Worm (Caenorhabditis elegans): ENCODE results near the gene old-2.

Gene old-2

ce11 chrII:9888549-9888948 lies 39.2 kb upstream of the old-2 start:
- TF ChIP-seq ekl-4 (GFP tag; IDR thresholded peaks at IDR 0.05) (no peak), snpc-1.3 (tag; optimal IDR thresholded peaks at IDR 0.05; ENCODE audit: insufficient read depth) (no peak), tbx-9 (tag; optimal IDR thresholded peaks at IDR 0.05; ENCODE audit: borderline replicate concordance) (no peak), nfya-2 (GFP tag; IDR thresholded peaks at IDR 0.05) (no peak), B0336.3 (GFP tag; IDR thresholded peaks at IDR 0.05) (no peak), snpc-1.1 (tag; optimal IDR thresholded peaks at IDR 0.05; ENCODE audit: insufficient read depth) (no peak), nfyb-1 (GFP tag; IDR thresholded peaks at IDR 0.05) (no peak), xnd-1 (tag; optimal IDR thresholded peaks at IDR 0.05) (no peak)

- TF ChIP-seq akir-1 (GFP tag; optimal IDR thresholded peaks at IDR 0.05) (no peak), hlh-26 (GFP tag; conservative IDR thresholded peaks at IDR 0.05) (no peak), somi-1 (GFP tag; optimal IDR thresholded peaks at IDR 0.05) (no peak), madf-6 (GFP tag; IDR thresholded peaks at IDR 0.05) (no peak), mes-4 (tag; optimal IDR thresholded peaks at IDR 0.05) (no peak), madf-3 (GFP tag; IDR thresholded peaks at IDR 0.05) (0 out of 2 replicates have a peak, but pooled peaks have one; percentile 12), Y53G8AR.9 (GFP tag; conservative IDR thresholded peaks at IDR 0.05) (peak; percentile 71), ztf-28 (GFP tag; IDR thresholded peaks at IDR 0.05) (no peak), ets-4 (GFP tag; optimal IDR thresholded peaks at IDR 0.05) (no peak), F57A8.1 (GFP tag; optimal IDR thresholded peaks at IDR 0.05) (no peak), ama-1 (optimal IDR thresholded peaks at IDR 0.05) (no peak), ama-1 (GFP tag; optimal IDR thresholded peaks at IDR 0.05) (no peak), repo-1 (tag; optimal IDR thresholded peaks at IDR 0.05) (peak; percentile 67), unc-130 (GFP tag; optimal IDR thresholded peaks at IDR 0.05) (peak; percentile 55), madf-10 (tag; optimal IDR thresholded peaks at IDR 0.05) (peak; percentile 9), egrh-3 (GFP tag; IDR thresholded peaks at IDR 0.05) (no peak), Y53F4B.3 (GFP tag; IDR thresholded peaks at IDR 0.05) (no peak), aptf-2 (GFP tag; conservative IDR thresholded peaks at IDR 0.05) (no peak), atf-7 (tag; optimal IDR thresholded peaks at IDR 0.05) (peak; percentile 45), tbp1 (GFP tag; optimal IDR thresholded peaks at IDR 0.05) (no peak), lir-1 (GFP tag; conservative IDR thresholded peaks at IDR 0.05) (no peak), dpl-1 (GFP tag; optimal IDR thresholded peaks at IDR 0.05) (no peak), nfyb-1 (GFP tag; IDR thresholded peaks at IDR 0.05) (no peak), pbrm-1 (GFP tag; IDR thresholded peaks at IDR 0.05) (no peak), hrde-1 (tag; optimal IDR thresholded peaks at IDR 0.05; ENCODE audit: borderline replicate concordance) (peak; percentile 50), F52B5.7 (tag; optimal IDR thresholded peaks at IDR 0.05) (no peak), ceh-40 (GFP tag; IDR thresholded peaks at IDR 0.05) (no peak), B0035.1 (tag; optimal IDR thresholded peaks at IDR 0.05) (no peak), nhr-179 (tag; optimal IDR thresholded peaks at IDR 0.05) (no peak), xnd-1 (tag; optimal IDR thresholded peaks at IDR 0.05) (no peak), lin-26 (GFP tag; IDR thresholded peaks at IDR 0.05) (no peak), ztf-18 (tag; optimal IDR thresholded peaks at IDR 0.05) (no peak), chd-7 (tag; optimal IDR thresholded peaks at IDR 0.05) (peak; percentile 45), F10E7.11 (tag; optimal IDR thresholded peaks at IDR 0.05) (no peak), dox-1 (GFP tag; IDR thresholded peaks at IDR 0.05) (no peak), bed-2 (GFP tag; IDR thresholded peaks at IDR 0.05) (no peak), F33H1.4 (GFP tag; IDR thresholded peaks at IDR 0.05) (no peak), zim-3 (tag; optimal IDR thresholded peaks at IDR 0.05) (peak; percentile 36), ztf-6 (GFP tag; IDR thresholded peaks at IDR 0.05) (no peak), athp-1 (tag; optimal IDR thresholded peaks at IDR 0.05) (no peak), fkh-3 (tag; optimal IDR thresholded peaks at IDR 0.05) (no peak), nfya-2 (GFP tag; IDR thresholded peaks at IDR 0.05) (no peak), hlh-12 (tag; optimal IDR thresholded peaks at IDR 0.05) (no peak), aptf-3 (GFP tag; IDR thresholded peaks at IDR 0.05) (0 out of 2 replicates have a peak, but pooled peaks have one; percentile 66)
These were observed 36.8 kb upstream of the old-2 start, which contains the start of gene algn-8 for ce11 chrII:9886216-9886615. algn-8 (minus strand) TSS chrII:9886442.

Data from whole organism, young adult.